Fruit fly (Drosophila melanogaster): ENCODE results near the gene CG9356.

CG9356 gene

dm6 chr3R:9428988-9429387 lies 24.9 kb upstream of the CG9356 start (continued):
- TF ChIP-seq Atf6 (GFP tag; IDR thresholded peaks at IDR 0.05) (peak; percentile 84), Bdp1 (GFP tag; optimal IDR thresholded peaks at IDR 0.05) (peak; percentile 36), CG8944 (GFP tag; optimal IDR thresholded peaks at IDR 0.05) (peak; percentile 51), sima (GFP tag; optimal IDR thresholded peaks at IDR 0.05) (peak; percentile 36), repo (GFP tag; optimal IDR thresholded peaks at IDR 0.05) (peak; percentile 18), CG9727 (GFP tag; optimal IDR thresholded peaks at IDR 0.05) (peak; percentile 41), Drgx (GFP tag; IDR thresholded peaks at IDR 0.05) (no peak), MBD-R2 (GFP tag; IDR thresholded peaks at IDR 0.05) (peak; percentile 64; the same call in 1 of the 2 replicates), Atf3 (GFP tag; optimal IDR thresholded peaks at IDR 0.05) (peak; percentile 17), odd (GFP tag; optimal IDR thresholded peaks at IDR 0.05) (peak; percentile 79), stc (GFP tag; IDR thresholded peaks at IDR 0.05) (no peak), CG6813 (GFP tag; optimal IDR thresholded peaks at IDR 0.05) (peak; percentile 8), CG2199 (GFP tag; IDR thresholded peaks at IDR 0.05) (no peak; the same call in 1 of the 3 replicates), Taf1 (GFP tag; IDR thresholded peaks at IDR 0.05) (peak; percentile 41; the same call in 1 of the 2 replicates), pan (optimal IDR thresholded peaks at IDR 0.05) (no peak), pan (GFP tag; optimal IDR thresholded peaks at IDR 0.05 in 1 of 2, IDR thresholded peaks at IDR 0.05 in 1 of 2) (peak in 1 of 2 experiments; percentile 53), insv (GFP tag; optimal IDR thresholded peaks at IDR 0.05) (no peak), pho (GFP tag; optimal IDR thresholded peaks at IDR 0.05) (peak; percentile 66), ap (GFP tag; IDR thresholded peaks at IDR 0.05) (no peak), h (optimal IDR thresholded peaks at IDR 0.05) (no peak), rib (GFP tag; IDR thresholded peaks at IDR 0.05) (0 out of 2 replicates have a peak, but pooled peaks have one; percentile 42), HHEX (GFP tag; optimal IDR thresholded peaks at IDR 0.05) (peak; percentile 48), CkIIα-i1 (GFP tag; IDR thresholded peaks at IDR 0.05) (no peak), bcd (GFP tag; optimal IDR thresholded peaks at IDR 0.05) (peak; percentile 52), jing (GFP tag; optimal IDR thresholded peaks at IDR 0.05) (no peak), CG10543 (GFP tag; optimal IDR thresholded peaks at IDR 0.05) (peak; percentile 86), fd96Cb (tag; optimal IDR thresholded peaks at IDR 0.05) (peak; percentile 41), CG11398 (GFP tag; optimal IDR thresholded peaks at IDR 0.05) (peak; percentile 32), tgo (GFP tag; IDR thresholded peaks at IDR 0.05) (peak; percentile 21; the same call in 1 of the 3 replicates), CG1529 (GFP tag; optimal IDR thresholded peaks at IDR 0.05) (peak; percentile 27), unpg (GFP tag; optimal IDR thresholded peaks at IDR 0.05) (peak; percentile 55), so (GFP tag; IDR thresholded peaks at IDR 0.05) (0 out of 3 replicates have a peak, but pooled peaks have one; percentile 27), CG18476 (GFP tag; optimal IDR thresholded peaks at IDR 0.05) (peak; percentile 20), CG2875 (GFP tag; optimal IDR thresholded peaks at IDR 0.05) (no peak), Hmx (GFP tag; optimal IDR thresholded peaks at IDR 0.05) (no peak), Hey (tag; optimal IDR thresholded peaks at IDR 0.05) (peak; percentile 49), Atf-2 (GFP tag; optimal IDR thresholded peaks at IDR 0.05) (peak; percentile 38), da (GFP tag; optimal IDR thresholded peaks at IDR 0.05) (no peak), kay (GFP tag; optimal IDR thresholded peaks at IDR 0.05) (peak; percentile 57), Ada2b (GFP tag; IDR thresholded peaks at IDR 0.05) (peak; percentile 66), hb (GFP tag; IDR thresholded peaks at IDR 0.05; ENCODE audit: partially characterized antibody) (no peak), CG9817 (tag; optimal IDR thresholded peaks at IDR 0.05) (peak; percentile 48), CG7372 (GFP tag; IDR thresholded peaks at IDR 0.05) (peak; percentile 36; the same call in 1 of the 2 replicates), CG33213 (GFP tag; optimal IDR thresholded peaks at IDR 0.05) (peak; percentile 13), CG34224 (GFP tag; IDR thresholded peaks at IDR 0.05; ENCODE audit: partially characterized antibody) (no peak), Fer1 (GFP tag; optimal IDR thresholded peaks at IDR 0.05) (peak; percentile 87), CG13123 (GFP tag; optimal IDR thresholded peaks at IDR 0.05) (no peak), fu2 (GFP tag; optimal IDR thresholded peaks at IDR 0.05) (peak; percentile 50), pfk (GFP tag; optimal IDR thresholded peaks at IDR 0.05) (no peak), sens (GFP tag) (peak; percentile 90), TFAM (GFP tag; optimal IDR thresholded peaks at IDR 0.05) (no peak), sim (GFP tag; IDR thresholded peaks at IDR 0.05) (no peak)

Data from whole organism, embryonic.